In the genomic region with DNA sequence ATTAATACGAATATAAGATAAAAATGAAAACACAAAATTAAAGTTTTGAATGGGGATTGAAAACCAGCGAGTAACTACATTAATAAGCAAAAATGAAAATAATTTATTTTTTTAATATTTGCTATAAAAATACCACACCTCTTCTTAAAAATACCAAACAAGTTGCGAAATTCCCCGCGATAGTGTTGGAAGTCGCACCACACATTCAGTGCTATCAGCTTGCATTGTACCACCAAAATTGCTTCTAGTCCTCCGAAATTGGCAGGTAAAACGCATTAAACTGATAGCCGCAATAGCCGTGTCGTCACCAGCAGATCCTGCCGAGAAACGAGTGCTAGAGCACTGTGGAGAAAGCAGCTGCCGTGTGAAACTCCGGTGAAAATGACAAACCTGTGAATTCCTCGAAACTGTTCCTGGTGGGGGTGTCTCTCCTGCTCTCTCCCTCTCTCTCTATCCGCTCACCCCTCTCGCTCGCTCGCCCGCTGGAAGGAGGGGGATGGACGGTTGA, we compare ENCODE assay signal across 1 fruit fly cellular context.
TF ChIP-seq lines count a peak whose summit lies in the region.

TSS of gene Hip14 (plus strand) at position 198 of the 508 bp plus-strand sequence.

TF ChIP-seq in whole organism, embryonic, 481 proteins besides CTCF, POLR2A, EP300 and RAD21 (continued from another document and continues in another):
- TF ChIP-seq Side (GFP tag; optimal IDR thresholded peaks at IDR 0.05; lab: Kevin White, UChicago) (no peak), CG34422 (GFP tag; IDR thresholded peaks at IDR 0.05; lab: Robert Waterston, UW) (peak; percentile 78; the same call in 2 of the 3 replicates), ap (GFP tag; IDR thresholded peaks at IDR 0.05; lab: Robert Waterston, UW) (no peak), ac (GFP tag; optimal IDR thresholded peaks at IDR 0.05; lab: Kevin White, UChicago) (no peak), CG13775 (GFP tag; optimal IDR thresholded peaks at IDR 0.05; lab: Kevin White, UChicago) (peak; percentile 16), CG8290 (GFP tag; optimal IDR thresholded peaks at IDR 0.05; lab: Kevin White, UChicago) (no peak), CG8290 (tag; optimal IDR thresholded peaks at IDR 0.05; lab: Kevin White, UChicago) (no peak), CG18476 (GFP tag; optimal IDR thresholded peaks at IDR 0.05; lab: Kevin White, UChicago) (no peak), Oaz (GFP tag; IDR thresholded peaks at IDR 0.05; lab: Robert Waterston, UW) (no peak), pros (GFP tag; optimal IDR thresholded peaks at IDR 0.05; lab: Kevin White, UChicago) (no peak), CG10543 (GFP tag; optimal IDR thresholded peaks at IDR 0.05; lab: Kevin White, UChicago) (no peak), CG18011 (GFP tag; optimal IDR thresholded peaks at IDR 0.05; lab: Kevin White, UChicago) (no peak), CG32772 (GFP tag; IDR thresholded peaks at IDR 0.05; lab: Robert Waterston, UW) (no peak), Max (GFP tag; optimal IDR thresholded peaks at IDR 0.05; lab: Kevin White, UChicago) (no peak), CG8765 (GFP tag; IDR thresholded peaks at IDR 0.05; lab: Robert Waterston, UW) (no peak), danr (GFP tag; IDR thresholded peaks at IDR 0.05; lab: Robert Waterston, UW) (no peak), ken (GFP tag; IDR thresholded peaks at IDR 0.05; lab: Robert Waterston, UW) (no peak), ftz-f1 (GFP tag; optimal IDR thresholded peaks at IDR 0.05; lab: Kevin White, UChicago) (peak; percentile 20), CG10366 (GFP tag; IDR thresholded peaks at IDR 0.05; lab: Robert Waterston, UW) (no peak), CG8944 (GFP tag; optimal IDR thresholded peaks at IDR 0.05; lab: Kevin White, UChicago) (no peak), scrt (GFP tag; optimal IDR thresholded peaks at IDR 0.05; lab: Kevin White, UChicago) (no peak), dan (GFP tag; IDR thresholded peaks at IDR 0.05; lab: Robert Waterston, UW) (no peak), aop (GFP tag; IDR thresholded peaks at IDR 0.05; lab: Robert Waterston, UW) (no peak), CG12659 (GFP tag; optimal IDR thresholded peaks at IDR 0.05; lab: Kevin White, UChicago) (peak; percentile 70), NFAT (GFP tag; IDR thresholded peaks at IDR 0.05; lab: Robert Waterston, UW) (no peak), CG8478 (optimal IDR thresholded peaks at IDR 0.05; lab: Kevin White, UChicago) (peak; percentile 58), CG17361 (GFP tag; IDR thresholded peaks at IDR 0.05; lab: Robert Waterston, UW) (0 out of 3 replicates have a peak, but pooled peaks have one; percentile 36), tin (GFP tag; optimal IDR thresholded peaks at IDR 0.05; lab: Kevin White, UChicago) (no peak), Dp (GFP tag; optimal IDR thresholded peaks at IDR 0.05; lab: Kevin White, UChicago) (peak; percentile 39), CG31365 (tag; optimal IDR thresholded peaks at IDR 0.05; lab: Kevin White, UChicago) (no peak), Meics (GFP tag; optimal IDR thresholded peaks at IDR 0.05; lab: Kevin White, UChicago) (no peak), Dad (GFP tag; optimal IDR thresholded peaks at IDR 0.05; lab: Kevin White, UChicago) (no peak), wor (GFP tag; IDR thresholded peaks at IDR 0.05; lab: Robert Waterston, UW) (no peak), otp (GFP tag; IDR thresholded peaks at IDR 0.05; lab: Robert Waterston, UW) (no peak), CG33213 (GFP tag; optimal IDR thresholded peaks at IDR 0.05; lab: Kevin White, UChicago) (no peak), CG6791 (GFP tag; IDR thresholded peaks at IDR 0.05; lab: Robert Waterston, UW; ENCODE audit: partially characterized antibody) (0 out of 3 replicates have a peak, but pooled peaks have one; percentile 46), cg (GFP tag; optimal IDR thresholded peaks at IDR 0.05; lab: Kevin White, UChicago) (no peak), seq (GFP tag; IDR thresholded peaks at IDR 0.05; lab: Robert Waterston, UW) (peak; percentile 77), CG6813 (GFP tag; optimal IDR thresholded peaks at IDR 0.05; lab: Kevin White, UChicago) (no peak), vnd (GFP tag; IDR thresholded peaks at IDR 0.05; lab: Robert Waterston, UW; ENCODE audit: partially characterized antibody) (no peak), Hsf (GFP tag; optimal IDR thresholded peaks at IDR 0.05; lab: Kevin White, UChicago) (no peak), CG14441 (GFP tag; IDR thresholded peaks at IDR 0.05; lab: Robert Waterston, UW) (no peak), tx (GFP tag; optimal IDR thresholded peaks at IDR 0.05; lab: Kevin White, UChicago) (no peak), luna (GFP tag; optimal IDR thresholded peaks at IDR 0.05; lab: Kevin White, UChicago) (no peak), CG17385 (GFP tag; optimal IDR thresholded peaks at IDR 0.05; lab: Kevin White, UChicago) (no peak), Hand (GFP tag; optimal IDR thresholded peaks at IDR 0.05; lab: Kevin White, UChicago) (no peak), CG4328 (GFP tag; optimal IDR thresholded peaks at IDR 0.05; lab: Kevin White, UChicago) (no peak), CG12155 (GFP tag; optimal IDR thresholded peaks at IDR 0.05; lab: Kevin White, UChicago) (no peak), row (GFP tag; IDR thresholded peaks at IDR 0.05; lab: Robert Waterston, UW) (0 out of 3 replicates have a peak, but pooled peaks have one; percentile 39), croc (GFP tag; conservative IDR thresholded peaks at IDR 0.05; lab: Robert Waterston, UW) (no peak), Xrp1 (GFP tag; IDR thresholded peaks at IDR 0.05; lab: Robert Waterston, UW) (no peak), CG18619 (GFP tag; optimal IDR thresholded peaks at IDR 0.05; lab: Kevin White, UChicago) (no peak), CG16815 (GFP tag; optimal IDR thresholded peaks at IDR 0.05; lab: Kevin White, UChicago) (no peak), CG14710 (tag; optimal IDR thresholded peaks at IDR 0.05; lab: Kevin White, UChicago) (peak; percentile 59), CG7357 (GFP tag; IDR thresholded peaks at IDR 0.05; lab: Robert Waterston, UW) (no peak), CG2889 (GFP tag; IDR thresholded peaks at IDR 0.05; lab: Robert Waterston, UW) (no peak), CG7271 (tag; optimal IDR thresholded peaks at IDR 0.05; lab: Kevin White, UChicago) (no peak), odd (GFP tag; optimal IDR thresholded peaks at IDR 0.05; lab: Kevin White, UChicago) (no peak), az2 (GFP tag; optimal IDR thresholded peaks at IDR 0.05; lab: Kevin White, UChicago) (no peak), D19A (tag; optimal IDR thresholded peaks at IDR 0.05; lab: Kevin White, UChicago) (no peak), lilli (GFP tag; optimal IDR thresholded peaks at IDR 0.05; lab: Kevin White, UChicago) (peak; percentile 8), CG11504 (tag; optimal IDR thresholded peaks at IDR 0.05; lab: Kevin White, UChicago) (no peak), Sry-β (GFP tag; optimal IDR thresholded peaks at IDR 0.05; lab: Kevin White, UChicago) (no peak), CG9609 (GFP tag; optimal IDR thresholded peaks at IDR 0.05; lab: Kevin White, UChicago) (no peak), Trl (optimal IDR thresholded peaks at IDR 0.05; lab: Kevin White, UChicago) (peak in 1 of 2 experiments; percentile 51), Trl (GFP tag; optimal IDR thresholded peaks at IDR 0.05; lab: Kevin White, UChicago) (peak; percentile 29), Eip74EF (GFP tag; optimal IDR thresholded peaks at IDR 0.05; lab: Kevin White, UChicago) (no peak), CG9437 (GFP tag; optimal IDR thresholded peaks at IDR 0.05; lab: Kevin White, UChicago) (no peak), Antp (GFP tag; optimal IDR thresholded peaks at IDR 0.05; lab: Kevin White, UChicago) (no peak), ERR (GFP tag; optimal IDR thresholded peaks at IDR 0.05; lab: Kevin White, UChicago) (peak; percentile 10), jigr1 (GFP tag; IDR thresholded peaks at IDR 0.05; lab: Robert Waterston, UW) (no peak), CG10321 (GFP tag; IDR thresholded peaks at IDR 0.05; lab: Robert Waterston, UW) (no peak), CG11398 (GFP tag; optimal IDR thresholded peaks at IDR 0.05; lab: Kevin White, UChicago) (no peak), CG2678 (tag; optimal IDR thresholded peaks at IDR 0.05; lab: Kevin White, UChicago) (no peak), nerfin-1 (tag; optimal IDR thresholded peaks at IDR 0.05; lab: Kevin White, UChicago) (peak; percentile 80), usp (GFP tag; optimal IDR thresholded peaks at IDR 0.05; lab: Kevin White, UChicago) (no peak), p53 (GFP tag; optimal IDR thresholded peaks at IDR 0.05; lab: Kevin White, UChicago) (no peak), CG13894 (tag; optimal IDR thresholded peaks at IDR 0.05; lab: Kevin White, UChicago) (no peak), Med (GFP tag; lab: Kevin White, UChicago) (peak; percentile 80), CG10431 (GFP tag; optimal IDR thresholded peaks at IDR 0.05; lab: Kevin White, UChicago) (no peak), cas (GFP tag; IDR thresholded peaks at IDR 0.05; lab: Robert Waterston, UW) (no peak), ind (GFP tag; optimal IDR thresholded peaks at IDR 0.05; lab: Kevin White, UChicago) (no peak), CG43689 (GFP tag; IDR thresholded peaks at IDR 0.05; lab: Robert Waterston, UW) (no peak), peb (GFP tag; IDR thresholded peaks at IDR 0.05; lab: Robert Waterston, UW) (no peak), ro (GFP tag; IDR thresholded peaks at IDR 0.05; lab: Robert Waterston, UW) (no peak), org-1 (GFP tag; optimal IDR thresholded peaks at IDR 0.05; lab: Kevin White, UChicago) (peak; percentile 17), CG16813 (GFP tag; IDR thresholded peaks at IDR 0.05; lab: Robert Waterston, UW; ENCODE audit: partially characterized antibody) (no peak), CG31224 (GFP tag; IDR thresholded peaks at IDR 0.05; lab: Robert Waterston, UW) (no peak), sr (GFP tag; IDR thresholded peaks at IDR 0.05; lab: Robert Waterston, UW) (no peak), CG6654 (GFP tag; optimal IDR thresholded peaks at IDR 0.05; lab: Kevin White, UChicago) (no peak), Bteb2 (GFP tag; optimal IDR thresholded peaks at IDR 0.05; lab: Kevin White, UChicago) (no peak), pb (GFP tag; optimal IDR thresholded peaks at IDR 0.05; lab: Kevin White, UChicago) (no peak), chinmo (GFP tag; IDR thresholded peaks at IDR 0.05; lab: Robert Waterston, UW; ENCODE audit: partially characterized antibody) (no peak), Hey (tag; optimal IDR thresholded peaks at IDR 0.05; lab: Kevin White, UChicago) (no peak), jing (GFP tag; optimal IDR thresholded peaks at IDR 0.05; lab: Kevin White, UChicago) (no peak), ase (GFP tag; IDR thresholded peaks at IDR 0.05; lab: Robert Waterston, UW) (no peak), Usf (GFP tag; optimal IDR thresholded peaks at IDR 0.05; lab: Kevin White, UChicago) (no peak), CG15601 (tag; optimal IDR thresholded peaks at IDR 0.05; lab: Kevin White, UChicago) (no peak), CG11093 (GFP tag; IDR thresholded peaks at IDR 0.05; lab: Robert Waterston, UW) (no peak), Poxn (GFP tag; IDR thresholded peaks at IDR 0.05; lab: Robert Waterston, UW) (no peak), Rx (GFP tag; IDR thresholded peaks at IDR 0.05; lab: Robert Waterston, UW) (no peak), CG3847 (GFP tag; IDR thresholded peaks at IDR 0.05; lab: Robert Waterston, UW) (0 out of 2 replicates have a peak, but pooled peaks have one; percentile 14), Lim3 (GFP tag; IDR thresholded peaks at IDR 0.05; lab: Robert Waterston, UW) (no peak), hb (GFP tag; IDR thresholded peaks at IDR 0.05; lab: Robert Waterston, UW; ENCODE audit: partially characterized antibody) (no peak), wek (GFP tag; optimal IDR thresholded peaks at IDR 0.05; lab: Kevin White, UChicago) (no peak), E2f2 (GFP tag; IDR thresholded peaks at IDR 0.05; lab: Robert Waterston, UW) (no peak), CG9932 (GFP tag; IDR thresholded peaks at IDR 0.05; lab: Robert Waterston, UW) (no peak), Mes4 (GFP tag; optimal IDR thresholded peaks at IDR 0.05; lab: Kevin White, UChicago) (no peak), CG18764 (GFP tag; optimal IDR thresholded peaks at IDR 0.05; lab: Kevin White, UChicago) (no peak), Gsc (GFP tag; IDR thresholded peaks at IDR 0.05; lab: Robert Waterston, UW) (no peak), Sin3A (optimal IDR thresholded peaks at IDR 0.05; lab: Kevin White, UChicago) (peak; percentile 50), HLH54F (GFP tag; optimal IDR thresholded peaks at IDR 0.05; lab: Kevin White, UChicago) (peak; percentile 0), dati (GFP tag; IDR thresholded peaks at IDR 0.05; lab: Robert Waterston, UW) (no peak), unc-4 (GFP tag; IDR thresholded peaks at IDR 0.05; lab: Robert Waterston, UW; ENCODE audit: partially characterized antibody) (peak; percentile 42; the same call in 1 of the 2 replicates), gce (GFP tag; IDR thresholded peaks at IDR 0.05; lab: Robert Waterston, UW) (no peak), CG11560 (tag; IDR thresholded peaks at IDR 0.05; lab: Robert Waterston, UW) (no peak), Spps (tag; optimal IDR thresholded peaks at IDR 0.05; lab: Kevin White, UChicago) (no peak), CG17802 (tag; optimal IDR thresholded peaks at IDR 0.05; lab: Kevin White, UChicago) (no peak), twi (tag; optimal IDR thresholded peaks at IDR 0.05; lab: Kevin White, UChicago) (no peak), B-H2 (GFP tag; optimal IDR thresholded peaks at IDR 0.05; lab: Kevin White, UChicago) (no peak), Myb (GFP tag; optimal IDR thresholded peaks at IDR 0.05; lab: Kevin White, UChicago) (no peak), CG17829 (tag; optimal IDR thresholded peaks at IDR 0.05; lab: Kevin White, UChicago) (peak; percentile 28), CG7987 (GFP tag; optimal IDR thresholded peaks at IDR 0.05; lab: Kevin White, UChicago) (no peak), trem (tag; optimal IDR thresholded peaks at IDR 0.05; lab: Kevin White, UChicago) (peak; percentile 64), yki (optimal IDR thresholded peaks at IDR 0.05; lab: Kevin White, UChicago) (no peak), gsb-n (tag; optimal IDR thresholded peaks at IDR 0.05; lab: Kevin White, UChicago) (no peak), ssp (GFP tag; IDR thresholded peaks at IDR 0.05; lab: Robert Waterston, UW) (no peak), CG10267 (tag; optimal IDR thresholded peaks at IDR 0.05; lab: Kevin White, UChicago) (peak; percentile 94), CG4360 (GFP tag; IDR thresholded peaks at IDR 0.05; lab: Robert Waterston, UW) (no peak), CG3726 (GFP tag; IDR thresholded peaks at IDR 0.05; lab: Robert Waterston, UW) (no peak), mam (GFP tag; optimal IDR thresholded peaks at IDR 0.05; lab: Kevin White, UChicago) (no peak), fu2 (GFP tag; optimal IDR thresholded peaks at IDR 0.05; lab: Kevin White, UChicago) (no peak), gfzf (GFP tag; optimal IDR thresholded peaks at IDR 0.05; lab: Kevin White, UChicago) (peak; percentile 53)
